Fruit fly (Drosophila melanogaster) whole organism, embryonic: ENCODE measurements around the gene Gpdh3.

Source experiments
- Atf3 ChIP-seq: fragments of 200-800 bp; sonication (Bioruptor generic); optimal IDR thresholded peaks from 3 replicates; lab custom pipeline; 2016; ENCODE audit warnings: missing biosample characterization, missing genetic modification characterization
- CG11085 ChIP-seq: fragments of 200-800 bp; sonication (Bioruptor generic); IDR thresholded peaks from 2 replicates; pipeline ENCODE4 v1.3.6; 2022; ENCODE audit warnings: missing biosample characterization, missing genetic modification characterization
- CG12071 ChIP-seq: fragments of 200-800 bp; sonication (Bioruptor generic); optimal IDR thresholded peaks from 3 replicates; lab custom pipeline; 2018; ENCODE audit warnings: missing biosample characterization, mild to moderate bottlenecking, missing genetic modification characterization
- CG12299 ChIP-seq: fragments of 200-800 bp; sonication (Bioruptor generic); optimal IDR thresholded peaks from 2 replicates; lab custom pipeline; 2018; ENCODE audit warnings: missing biosample characterization, mild to moderate bottlenecking, missing genetic modification characterization
- CG13775 ChIP-seq: fragments of 200-800 bp; sonication (Bioruptor generic); optimal IDR thresholded peaks from 3 replicates; lab custom pipeline; 2017; ENCODE audit warnings: missing biosample characterization, mild to moderate bottlenecking, missing genetic modification characterization
- CG15514 ChIP-seq: fragments of 200-800 bp; sonication (Bioruptor generic); optimal IDR thresholded peaks from 3 replicates; lab custom pipeline; 2017; ENCODE audit warnings: missing biosample characterization, missing genetic modification characterization, mild to moderate bottlenecking, moderate library complexity, missing genetic modification reagents
- CG15601 ChIP-seq: fragments of 200-800 bp; sonication (Bioruptor generic); optimal IDR thresholded peaks from 3 replicates; lab custom pipeline; 2019; ENCODE audit warnings: missing biosample characterization, mild to moderate bottlenecking, missing genetic modification characterization, moderate library complexity
- CG17359 ChIP-seq: fragments of 200-800 bp; sonication (Bioruptor generic); optimal IDR thresholded peaks from 3 replicates; lab custom pipeline; 2018; ENCODE audit warnings: missing biosample characterization, mild to moderate bottlenecking, missing genetic modification characterization, moderate library complexity
- CG18262 ChIP-seq: fragments of 200-800 bp; optimal IDR thresholded peaks from 3 replicates; lab custom pipeline; 2019; ENCODE audit warnings: missing biosample characterization, mild to moderate bottlenecking, missing genetic modification characterization, moderate library complexity
- CG1832 ChIP-seq: fragments of 200-800 bp; sonication (Bioruptor generic); optimal IDR thresholded peaks from 2 replicates; lab custom pipeline; 2017; ENCODE audit warnings: missing biosample characterization, mild to moderate bottlenecking, missing genetic modification characterization, inconsistent platforms
- CG18476 ChIP-seq: fragments of 200-800 bp; sonication (Bioruptor generic); optimal IDR thresholded peaks from 2 replicates; lab custom pipeline; 2016; ENCODE audit warnings: missing biosample characterization, mild to moderate bottlenecking, missing genetic modification characterization
- CG18619 ChIP-seq: fragments of 200-800 bp; sonication (Bioruptor generic); optimal IDR thresholded peaks from 3 replicates; lab custom pipeline; 2017; ENCODE audit warnings: missing biosample characterization, mild to moderate bottlenecking, missing genetic modification characterization
- CG2116 ChIP-seq: fragments of 200-800 bp; sonication (Bioruptor generic); optimal IDR thresholded peaks from 3 replicates; lab custom pipeline; 2018; ENCODE audit warnings: missing biosample characterization, mild to moderate bottlenecking, missing genetic modification characterization
- CG30020 ChIP-seq: fragments of 200-800 bp; optimal IDR thresholded peaks from 2 replicates; lab custom pipeline; 2019; ENCODE audit warnings: missing biosample characterization, mild to moderate bottlenecking, missing genetic modification characterization, moderate library complexity
- CG3065 ChIP-seq: fragments of 200-800 bp; sonication (Bioruptor generic); optimal IDR thresholded peaks from 2 replicates; lab custom pipeline; 2016; ENCODE audit warnings: missing biosample characterization, missing genetic modification characterization
- CG32532 ChIP-seq: fragments of 200-800 bp; sonication (Bioruptor generic); IDR thresholded peaks from 2 replicates; pipeline ENCODE4 v1.3.6; 2022; ENCODE audit warnings: missing biosample characterization, missing genetic modification characterization
- CG3407 ChIP-seq: fragments of 200-800 bp; sonication (Bioruptor generic); optimal IDR thresholded peaks from 2 replicates; lab custom pipeline; 2018; ENCODE audit warnings: missing biosample characterization, mild to moderate bottlenecking, missing genetic modification characterization
- CG5953 ChIP-seq: fragments of 200-800 bp; sonication (Bioruptor generic); IDR thresholded peaks from 2 replicates; pipeline ENCODE4 v1.3.6; 2022; ENCODE audit warnings: missing biosample characterization, missing genetic modification characterization
- CG6689 ChIP-seq: fragments of 200-800 bp; sonication (Bioruptor generic); IDR thresholded peaks from 2 replicates; pipeline ENCODE4 v1.3.6; 2022; ENCODE audit warnings: missing biosample characterization, missing genetic modification characterization
- CG7271 ChIP-seq: fragments of 200-800 bp; sonication (Bioruptor generic); optimal IDR thresholded peaks from 2 replicates; lab custom pipeline; 2018; ENCODE audit warnings: missing biosample characterization, mild to moderate bottlenecking, missing genetic modification characterization, moderate library complexity
- CG8290 ChIP-seq, 3 experiments: fragments of 200-800 bp; sonication (Bioruptor generic); optimal IDR thresholded peaks; 2 replicates each; lab custom pipeline; 2016 to 2019; ENCODE audit warnings: missing biosample characterization in 3 of 3, missing genetic modification characterization in 3 of 3, mild to moderate bottlenecking in 2 of 3, moderate library complexity in 1 of 3
- Chrac-16 ChIP-seq: fragments of 200-800 bp; sonication (Bioruptor generic); optimal IDR thresholded peaks from 3 replicates; lab custom pipeline; 2016; ENCODE audit warnings: missing biosample characterization, missing genetic modification characterization
- CkIIα-i1 ChIP-seq: fragments of 200-800 bp; sonication (Bioruptor generic); IDR thresholded peaks from 2 replicates; pipeline ENCODE4 v1.3.6; 2022; ENCODE audit warnings: missing biosample characterization, missing genetic modification characterization
- Dfd ChIP-seq, 2 experiments: fragments of >200 bp; optimal IDR thresholded peaks; 2 replicates each; lab custom pipeline; 2017; ENCODE audit warnings: missing biosample characterization in 2 of 2, missing genetic modification characterization in 2 of 2
- Gug ChIP-seq: fragments of 200-800 bp; sonication (Bioruptor generic); IDR thresholded peaks from 4 replicates; pipeline ENCODE4 v1.3.6; 2022; ENCODE audit warnings: missing biosample characterization, missing genetic modification characterization
- Hmr ChIP-seq: fragments of 200-800 bp; sonication (Bioruptor generic); optimal IDR thresholded peaks from 3 replicates; lab custom pipeline; 2017; ENCODE audit warnings: mild to moderate bottlenecking, missing biosample characterization, missing genetic modification reagents, missing genetic modification characterization
- Hr39 ChIP-seq: fragments of >200 bp; optimal IDR thresholded peaks from 2 replicates; lab custom pipeline; 2017
- Jarid2 ChIP-seq: fragments of 200-800 bp; sonication (Bioruptor generic); optimal IDR thresholded peaks from 3 replicates; lab custom pipeline; 2017; ENCODE audit warnings: mild to moderate bottlenecking, missing biosample characterization, missing genetic modification reagents, missing genetic modification characterization
- Lpt ChIP-seq: fragments of >200 bp; optimal IDR thresholded peaks from 2 replicates; lab custom pipeline; 2018; ENCODE audit warnings: missing biosample characterization, missing genetic modification characterization
- Max ChIP-seq: fragments of 200-800 bp; sonication (Bioruptor generic); optimal IDR thresholded peaks from 2 replicates; lab custom pipeline; 2016; ENCODE audit warnings: missing biosample characterization, mild to moderate bottlenecking, missing genetic modification characterization
- Scr ChIP-seq: fragments of 200-800 bp; sonication (Bioruptor generic); IDR thresholded peaks from 2 replicates; pipeline ENCODE4 v1.3.6; 2022; ENCODE audit warnings: missing biosample characterization, missing genetic modification characterization; ENCODE audit not compliant: partially characterized antibody
- Sox100B ChIP-seq: fragments of 200-800 bp; sonication (Bioruptor generic); optimal IDR thresholded peaks from 3 replicates; lab custom pipeline; 2018; ENCODE audit warnings: missing biosample characterization, mild to moderate bottlenecking, missing genetic modification characterization
- Sox102F ChIP-seq: fragments of 200-800 bp; sonication (Bioruptor generic); optimal IDR thresholded peaks from 2 replicates; lab custom pipeline; 2018; ENCODE audit warnings: missing biosample characterization, mild to moderate bottlenecking, missing genetic modification characterization, moderate library complexity
- Taf1 ChIP-seq: fragments of 200-800 bp; sonication (Bioruptor generic); IDR thresholded peaks from 2 replicates; pipeline ENCODE4 v1.3.6; 2022; ENCODE audit warnings: missing biosample characterization, missing genetic modification characterization
- az2 ChIP-seq: fragments of 200-800 bp; sonication (Bioruptor generic); optimal IDR thresholded peaks from 3 replicates; lab custom pipeline; 2016; ENCODE audit warnings: missing biosample characterization, missing genetic modification characterization
- dpn ChIP-seq, 2 experiments: fragments of 200-800 bp; sonication (Bioruptor generic); optimal IDR thresholded peaks; 3 replicates each; lab custom pipeline; 2016; ENCODE audit warnings: missing biosample characterization in 2 of 2, missing genetic modification characterization in 2 of 2
- eyg ChIP-seq: fragments of 200-800 bp; sonication (Bioruptor generic); optimal IDR thresholded peaks from 3 replicates; lab custom pipeline; 2016; ENCODE audit warnings: missing biosample characterization, missing genetic modification characterization
- fd64A ChIP-seq: fragments of 200-800 bp; sonication (Bioruptor generic); optimal IDR thresholded peaks from 3 replicates; lab custom pipeline; 2018; ENCODE audit warnings: missing biosample characterization, mild to moderate bottlenecking, missing genetic modification characterization
- hbn ChIP-seq: fragments of 200-800 bp; sonication (Bioruptor generic); IDR thresholded peaks from 2 replicates; pipeline ENCODE4 v1.3.6; 2022; ENCODE audit warnings: missing biosample characterization, missing genetic modification characterization; ENCODE audit not compliant: partially characterized antibody
- jigr1 ChIP-seq: fragments of 200-800 bp; sonication (Bioruptor generic); IDR thresholded peaks from 3 replicates; pipeline ENCODE4 v1.3.6; 2022; ENCODE audit warnings: missing biosample characterization, missing genetic modification characterization
- lbe ChIP-seq: fragments of 200-800 bp; sonication (Bioruptor generic); optimal IDR thresholded peaks from 2 replicates; lab custom pipeline; 2016; ENCODE audit warnings: missing biosample characterization, mild to moderate bottlenecking, missing genetic modification characterization
- pb ChIP-seq: fragments of 200-800 bp; sonication (Bioruptor generic); optimal IDR thresholded peaks from 3 replicates; lab custom pipeline; 2016; ENCODE audit warnings: missing biosample characterization, missing genetic modification characterization
- rib ChIP-seq: fragments of 200-800 bp; sonication (Bioruptor generic); IDR thresholded peaks from 2 replicates; pipeline ENCODE4 v1.3.6; 2022; ENCODE audit warnings: missing biosample characterization, missing genetic modification characterization
- sens ChIP-seq: fragments of 200-800 bp; sonication (Bioruptor generic); peaks from one replicate; lab custom pipeline; 2016; ENCODE audit warnings: missing biosample characterization, missing genetic modification characterization
- seq ChIP-seq: fragments of 200-800 bp; sonication (Bioruptor generic); IDR thresholded peaks from 2 replicates; pipeline ENCODE4 v1.3.6; 2022; ENCODE audit warnings: missing biosample characterization, missing genetic modification characterization
- sim ChIP-seq: fragments of 200-800 bp; sonication (Bioruptor generic); IDR thresholded peaks from 2 replicates; pipeline ENCODE4 v1.3.6; 2022; ENCODE audit warnings: missing biosample characterization, missing genetic modification characterization
- tio ChIP-seq: fragments of 200-800 bp; sonication (Bioruptor generic); optimal IDR thresholded peaks from 2 replicates; lab custom pipeline; 2017; ENCODE audit warnings: missing biosample characterization, missing genetic modification characterization, inconsistent platforms
- z ChIP-seq: fragments of 200-800 bp; sonication (Bioruptor generic); IDR thresholded peaks from 3 replicates; pipeline ENCODE4 v1.3.6; 2022; ENCODE audit warnings: missing biosample characterization, missing genetic modification characterization
- zen ChIP-seq: fragments of 200-800 bp; sonication (Bioruptor generic); optimal IDR thresholded peaks from 3 replicates; lab custom pipeline; 2018; ENCODE audit warnings: missing biosample characterization, mild to moderate bottlenecking, missing genetic modification characterization, moderate library complexity

Gpdh3 gene

DNA sequence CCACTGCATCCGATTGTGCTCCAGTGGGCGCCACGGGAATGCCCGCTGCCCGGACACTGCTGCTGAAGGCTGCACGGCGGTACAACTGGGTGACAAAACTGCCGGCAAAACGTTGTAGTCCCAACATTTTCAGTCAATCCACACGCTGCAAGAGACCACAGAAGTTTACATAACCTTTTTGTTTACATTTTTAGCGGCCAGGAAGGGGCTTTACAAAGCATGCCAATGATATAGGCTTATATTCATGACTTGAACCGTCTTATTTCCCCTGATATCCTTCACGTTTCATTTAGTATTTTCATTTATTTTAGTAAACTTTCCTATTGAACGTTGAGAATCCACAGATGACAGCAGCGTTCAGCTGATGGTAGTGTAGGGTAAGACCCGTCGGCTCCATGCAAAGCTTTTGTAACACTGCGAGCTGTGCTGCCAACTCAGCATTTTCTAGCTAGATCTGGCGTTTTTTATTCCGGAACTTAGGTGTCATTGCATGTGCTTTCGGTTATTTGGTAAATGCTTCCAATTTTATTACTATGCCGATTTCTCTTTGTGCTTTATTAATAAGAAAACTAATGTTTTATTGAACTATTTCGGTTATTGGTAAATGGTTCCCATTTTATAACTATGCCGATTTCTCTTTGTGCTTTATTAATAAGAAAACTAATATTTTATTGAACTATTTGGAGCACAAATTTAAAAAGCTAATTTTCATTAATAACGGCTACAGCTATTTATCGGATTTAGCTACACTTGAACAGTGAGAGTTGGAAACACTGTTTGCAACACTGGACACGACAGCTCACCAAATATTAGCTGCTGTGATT, 28.9 kb downstream of the Gpdh3 start, which contains the start of the genes CG13850 and lqfR (continued):
- TF ChIP-seq CG2116 (GFP tag; lab: Kevin White, UChicago): peak; percentile 61
- TF ChIP-seq sim: no peak
- no peak for TF ChIP-seq CG7271 (tag; lab: Kevin White, UChicago)
- TF ChIP-seq CG11085 (GFP tag; lab: Robert Waterston, UW): peak; percentile 40; the same call in 1 of the 2 replicates
- peak; percentile 76 for TF ChIP-seq Chrac-16 (GFP tag; lab: Kevin White, UChicago)
- no peak for TF ChIP-seq Dfd (GFP tag; optimal IDR thresholded peaks at IDR 0.05; lab: Kevin White, UChicago)
- TF ChIP-seq eyg (GFP tag; lab: Kevin White, UChicago): peak; percentile 39
- TF ChIP-seq Hr39 (lab: Kevin White, UChicago): peak; percentile 25
- peak; percentile 40 for TF ChIP-seq CG12299
- peak; percentile 94 for TF ChIP-seq sens (GFP tag; lab: Kevin White, UChicago)
- TF ChIP-seq CG18619 (GFP tag; lab: Kevin White, UChicago): peak; percentile 77
- peak; percentile 29 for TF ChIP-seq zen (tag; lab: Kevin White, UChicago)
- TF ChIP-seq dpn (GFP tag; optimal IDR thresholded peaks at IDR 0.05; lab: Kevin White, UChicago): peak; percentile 84 to 88
- TF ChIP-seq Scr (GFP tag; lab: Robert Waterston, UW): no peak
- TF ChIP-seq Sox102F (GFP tag; lab: Kevin White, UChicago): no peak
- TF ChIP-seq CG12071 (GFP tag; lab: Kevin White, UChicago): no peak
- peak; percentile 80 for TF ChIP-seq Hmr (GFP tag; lab: Kevin White, UChicago)
- peak; percentile 76 for TF ChIP-seq CG18262 (tag; lab: Kevin White, UChicago)
- peak; percentile 21 for TF ChIP-seq CG3065 (GFP tag; lab: Kevin White, UChicago)
- peak; percentile 41; the same call in 1 of the 2 replicates for TF ChIP-seq CG32532 (GFP tag; lab: Robert Waterston, UW)
- 0 out of 2 replicates have a peak, but pooled peaks have one; percentile 21 for TF ChIP-seq CG5953 (GFP tag; lab: Robert Waterston, UW)
- no peak for TF ChIP-seq hbn (GFP tag; lab: Robert Waterston, UW)
- TF ChIP-seq seq (GFP tag; lab: Robert Waterston, UW): no peak
- peak; percentile 37 for TF ChIP-seq Atf3 (GFP tag; lab: Kevin White, UChicago)
- TF ChIP-seq z: no peak
- TF ChIP-seq az2 (GFP tag; lab: Kevin White, UChicago): peak; percentile 71
- TF ChIP-seq fd64A (GFP tag; lab: Kevin White, UChicago): no peak
- peak; percentile 73 for TF ChIP-seq CG15514 (GFP tag; lab: Kevin White, UChicago)
- no peak for TF ChIP-seq Jarid2 (GFP tag; lab: Kevin White, UChicago)
- peak; percentile 55 for TF ChIP-seq CG6689
- TF ChIP-seq CG15601 (tag; lab: Kevin White, UChicago): peak; percentile 49
- TF ChIP-seq Sox100B: peak; percentile 82
- TF ChIP-seq CG3407 (GFP tag; lab: Kevin White, UChicago): peak; percentile 38
- no peak for TF ChIP-seq tio (GFP tag; lab: Kevin White, UChicago)
- no peak for TF ChIP-seq CG1832 (GFP tag; lab: Kevin White, UChicago)
- no peak; the same call in 1 of the 2 replicates for TF ChIP-seq Taf1 (GFP tag; lab: Robert Waterston, UW)
- TF ChIP-seq CG8290 (GFP tag; optimal IDR thresholded peaks at IDR 0.05; lab: Kevin White, UChicago): peak; percentile 81
- peak in 1 of 2 experiments; percentile 69 for TF ChIP-seq CG8290 (tag; optimal IDR thresholded peaks at IDR 0.05; lab: Kevin White, UChicago)
- peak; percentile 59; the same call in 3 of the 4 replicates for TF ChIP-seq Gug (GFP tag; lab: Robert Waterston, UW)
- TF ChIP-seq CkIIα-i1 (GFP tag; lab: Robert Waterston, UW): no peak
- TF ChIP-seq lbe (GFP tag; lab: Kevin White, UChicago): peak; percentile 38
- no peak for TF ChIP-seq jigr1 (GFP tag; lab: Robert Waterston, UW)
- TF ChIP-seq Max (GFP tag; lab: Kevin White, UChicago): peak; percentile 86
- TF ChIP-seq CG18476 (GFP tag; lab: Kevin White, UChicago): peak; percentile 89
- TF ChIP-seq pb (GFP tag; lab: Kevin White, UChicago): peak; percentile 71
- no peak for TF ChIP-seq Lpt (GFP tag; lab: Kevin White, UChicago)
- peak; percentile 54 for TF ChIP-seq CG17359
- TF ChIP-seq CG30020 (tag; lab: Kevin White, UChicago): peak; percentile 11
- peak; percentile 84 for TF ChIP-seq CG13775 (GFP tag; lab: Kevin White, UChicago)
- TF ChIP-seq rib: 0 out of 2 replicates have a peak, but pooled peaks have one; percentile 39
